Worm (Caenorhabditis elegans) whole organism, L2 larva: ENCODE measurements around the gene lgc-41.

Experiments
- C34F6.9 ChIP-seq: fragments of 150-350 bp; optimal IDR thresholded peaks from 2 replicates; lab custom pipeline; 2014; ENCODE audit warnings: missing biosample characterization, missing genetic modification characterization
- F13H6.1 ChIP-seq: sonication (generic microtip); optimal IDR thresholded peaks from 2 replicates; lab custom pipeline; 2016; ENCODE audit warnings: missing genetic modification characterization, missing compliant biosample characterization
- ZK546.5 ChIP-seq: sonication (generic microtip); optimal IDR thresholded peaks from 2 replicates; lab custom pipeline; 2017; ENCODE audit warnings: missing biosample characterization, missing genetic modification characterization
- alr-1 ChIP-seq: fragments of 150-350 bp; optimal IDR thresholded peaks from 2 replicates; lab custom pipeline; 2014; ENCODE audit warnings: missing biosample characterization, missing genetic modification characterization
- aly-2 ChIP-seq: fragments of 150-350 bp; optimal IDR thresholded peaks from 2 replicates; lab custom pipeline; 2014; ENCODE audit warnings: missing biosample characterization, missing genetic modification characterization
- ama-1 ChIP-seq: fragments of 150-350 bp; optimal IDR thresholded peaks from 2 replicates; lab custom pipeline; 2018; ENCODE audit warnings: inconsistent platforms
- blmp-1 ChIP-seq: sonication (generic microtip); optimal IDR thresholded peaks from 2 replicates; lab custom pipeline; 2017; ENCODE audit warnings: missing genetic modification characterization, mild to moderate bottlenecking, missing compliant biosample characterization, antibody characterized with exemption, moderate library complexity; ENCODE audit not compliant: insufficient read depth
- ceh-16 ChIP-seq: fragments of 150-350 bp; optimal IDR thresholded peaks from 2 replicates; lab custom pipeline; 2014; ENCODE audit warnings: missing biosample characterization, missing genetic modification characterization
- ceh-82 ChIP-seq: fragments of 150-350 bp; optimal IDR thresholded peaks from 2 replicates; lab custom pipeline; 2014; ENCODE audit warnings: missing biosample characterization, missing genetic modification characterization
- crh-2 ChIP-seq: sonication (generic microtip); optimal IDR thresholded peaks from 2 replicates; lab custom pipeline; 2017; ENCODE audit warnings: missing biosample characterization, missing genetic modification characterization
- elt-3 ChIP-seq: sonication (generic microtip); optimal IDR thresholded peaks from 2 replicates; lab custom pipeline; 2017; ENCODE audit warnings: missing biosample characterization, missing genetic modification characterization
- fos-1 ChIP-seq: fragments of 150-350 bp; optimal IDR thresholded peaks from 2 replicates; lab custom pipeline; 2014; ENCODE audit warnings: missing biosample characterization, missing genetic modification characterization
- gmeb-1 ChIP-seq: fragments of 150-350 bp; optimal IDR thresholded peaks from 2 replicates; lab custom pipeline; 2014; ENCODE audit warnings: missing biosample characterization, missing genetic modification characterization
- lin-11 ChIP-seq: fragments of 150-350 bp; sonication (generic microtip); optimal IDR thresholded peaks from 2 replicates; lab custom pipeline; 2014; ENCODE audit warnings: missing biosample characterization, missing genetic modification characterization, inconsistent platforms, mixed read lengths
- lin-39 ChIP-seq: fragments of 150-350 bp; optimal IDR thresholded peaks from 2 replicates; lab custom pipeline; 2014; ENCODE audit warnings: missing biosample characterization, missing genetic modification reagents, missing genetic modification characterization
- lsy-2 ChIP-seq, 2 experiments: fragments of 150-350 bp in 1 of 2; sonication (generic microtip) in 1 of 2; optimal IDR thresholded peaks; 2 replicates each; lab custom pipeline; 2014 to 2017; ENCODE audit warnings: missing biosample characterization in 2 of 2, missing genetic modification characterization in 2 of 2
- mab-5 ChIP-seq: fragments of 150-350 bp; optimal IDR thresholded peaks from 2 replicates; lab custom pipeline; 2014; ENCODE audit warnings: missing biosample characterization, missing genetic modification characterization
- mbf-1 ChIP-seq: sonication (generic microtip); optimal IDR thresholded peaks from 2 replicates; lab custom pipeline; 2017; ENCODE audit warnings: missing biosample characterization, missing genetic modification characterization
- nhr-10 ChIP-seq: sonication (generic microtip); optimal IDR thresholded peaks from 2 replicates; lab custom pipeline; 2017; ENCODE audit warnings: missing biosample characterization, missing genetic modification characterization
- nhr-11 ChIP-seq: fragments of 150-350 bp; optimal IDR thresholded peaks from 2 replicates; lab custom pipeline; 2014; ENCODE audit warnings: missing biosample characterization, missing genetic modification characterization
- nhr-12 ChIP-seq: fragments of 150-350 bp; optimal IDR thresholded peaks from 2 replicates; lab custom pipeline; 2014; ENCODE audit warnings: missing biosample characterization, missing genetic modification characterization
- nhr-129 ChIP-seq: fragments of 150-350 bp; optimal IDR thresholded peaks from 2 replicates; lab custom pipeline; 2014; ENCODE audit warnings: missing biosample characterization, missing genetic modification characterization
- nhr-21 ChIP-seq: fragments of 150-350 bp; optimal IDR thresholded peaks from 2 replicates; lab custom pipeline; 2014; ENCODE audit warnings: missing biosample characterization, missing genetic modification characterization
- nhr-23 ChIP-seq: fragments of 150-350 bp; optimal IDR thresholded peaks from 2 replicates; lab custom pipeline; 2014; ENCODE audit warnings: missing biosample characterization, missing genetic modification reagents, missing genetic modification characterization
- nhr-237 ChIP-seq: fragments of 150-350 bp; optimal IDR thresholded peaks from 2 replicates; lab custom pipeline; 2014; ENCODE audit warnings: missing biosample characterization, missing genetic modification characterization
- nhr-25 ChIP-seq: fragments of 150-350 bp; sonication (generic microtip); optimal IDR thresholded peaks from 3 replicates; lab custom pipeline; 2014; ENCODE audit warnings: missing biosample characterization, missing genetic modification characterization
- nhr-6 ChIP-seq: fragments of 150-350 bp; optimal IDR thresholded peaks from 2 replicates; lab custom pipeline; 2014; ENCODE audit warnings: missing biosample characterization, missing genetic modification characterization
- nhr-77 ChIP-seq: fragments of 150-350 bp; optimal IDR thresholded peaks from 2 replicates; lab custom pipeline; 2014; ENCODE audit warnings: missing biosample characterization, missing genetic modification characterization
- sem-4 ChIP-seq: fragments of 150-350 bp; optimal IDR thresholded peaks from 2 replicates; lab custom pipeline; 2014; ENCODE audit warnings: missing biosample characterization, missing genetic modification reagents, missing genetic modification characterization
- skn-1 ChIP-seq: sonication (generic microtip); optimal IDR thresholded peaks from 2 replicates; lab custom pipeline; 2017; ENCODE audit warnings: missing biosample characterization, missing genetic modification characterization
- sma-9 ChIP-seq, 2 experiments: fragments of 150-350 bp in 1 of 2; sonication (generic microtip) in 1 of 2; optimal IDR thresholded peaks; 2 replicates each; lab custom pipeline; 2014 to 2016; ENCODE audit warnings: missing genetic modification characterization in 2 of 2, mild to moderate bottlenecking in 1 of 2, missing biosample characterization in 1 of 2, missing compliant biosample characterization in 1 of 2, missing genetic modification reagents in 1 of 2, moderate library complexity in 1 of 2
- snpc-4 ChIP-seq: fragments of 150-350 bp; optimal IDR thresholded peaks from 2 replicates; lab custom pipeline; 2014; ENCODE audit warnings: missing biosample characterization, missing genetic modification characterization
- unc-39 ChIP-seq: fragments of 150-350 bp; optimal IDR thresholded peaks from 2 replicates; lab custom pipeline; 2014; ENCODE audit warnings: missing biosample characterization, missing genetic modification characterization
- unc-55 ChIP-seq: fragments of 150-350 bp; sonication (generic microtip); optimal IDR thresholded peaks from 3 replicates; lab custom pipeline; 2014; ENCODE audit warnings: missing biosample characterization, missing genetic modification reagents, missing genetic modification characterization
- unc-62 ChIP-seq: fragments of 150-350 bp; optimal IDR thresholded peaks from 2 replicates; lab custom pipeline; 2014; ENCODE audit warnings: missing biosample characterization, missing genetic modification reagents, missing genetic modification characterization
- zag-1 ChIP-seq: fragments of 150-350 bp; optimal IDR thresholded peaks from 2 replicates; lab custom pipeline; 2014; ENCODE audit warnings: missing biosample characterization, missing genetic modification characterization
- ztf-1 ChIP-seq: fragments of 200-800 bp; sonication (Bioruptor generic); conservative IDR thresholded peaks from 2 replicates; pipeline ENCODE4 v1.3.6; 2022; ENCODE audit warnings: missing genetic modification characterization, missing compliant biosample characterization
- ztf-11 ChIP-seq: sonication (generic microtip); optimal IDR thresholded peaks from 2 replicates; lab custom pipeline; 2017; ENCODE audit warnings: missing biosample characterization, missing genetic modification characterization
- ztf-4 ChIP-seq: fragments of 150-350 bp; optimal IDR thresholded peaks from 2 replicates; lab custom pipeline; 2014; ENCODE audit warnings: missing biosample characterization, missing genetic modification characterization

lgc-41 gene

ce11 chrX:10453960-10454359, at the start of gene lgc-41:
Gene lgc-41, plus strand, starts transcription at chrX:10454260.
- TF ChIP-seq crh-2 (tag; lab: Kevin White, UChicago) = no peak

ce11 chrX:10406203-10406602, 47.9 kb upstream of the lgc-41 start, which contains the start of gene gur-3:
Gene gur-3, minus strand, starts transcription at chrX:10406303.
- TF ChIP-seq C34F6.9 (tag; lab: Kevin White, UChicago) = no peak
- TF ChIP-seq lin-11 (tag; lab: Kevin White, UChicago) = no peak
- TF ChIP-seq lin-39 (tag; lab: Kevin White, UChicago) = no peak
- no peak for TF ChIP-seq ZK546.5 (tag; lab: Kevin White, UChicago)
- TF ChIP-seq unc-62 (GFP tag; lab: Kevin White, UChicago) = no peak
- TF ChIP-seq lsy-2 (tag; optimal IDR thresholded peaks at IDR 0.05; lab: Kevin White, UChicago) = no peak
- no peak for TF ChIP-seq skn-1 (tag; lab: Kevin White, UChicago)
- TF ChIP-seq alr-1 (tag; lab: Kevin White, UChicago) = no peak
- TF ChIP-seq ztf-1 = no peak
- TF ChIP-seq ztf-11 (tag; lab: Kevin White, UChicago) = no peak
- no peak for TF ChIP-seq nhr-12 (tag; lab: Kevin White, UChicago)
- TF ChIP-seq nhr-21 (tag; lab: Kevin White, UChicago) = no peak

- TF ChIP-seq blmp-1 (tag; lab: Kevin White, UChicago) (no peak), ceh-82 (tag; lab: Kevin White, UChicago) (no peak), nhr-77 (tag; lab: Kevin White, UChicago) (no peak), ztf-11 (tag; lab: Kevin White, UChicago) (no peak)
Measured at ce11 chrX:10406850-10407249, 47.2 kb upstream of the lgc-41 start, which contains the start of gene ZC504.1. Gene ZC504.1, plus strand, starts transcription at chrX:10407150.

ce11 chrX:10410539-10410938, 43.5 kb upstream of the lgc-41 start:
- TF ChIP-seq F13H6.1 (peak; percentile 9), nhr-129 (peak; percentile 51), nhr-21 (tag; lab: Kevin White, UChicago) (no peak), C34F6.9 (tag; lab: Kevin White, UChicago) (peak; percentile 12), nhr-10 (tag; lab: Kevin White, UChicago) (no peak), sma-9 (GFP tag; optimal IDR thresholded peaks at IDR 0.05; lab: Kevin White, UChicago) (peak; percentile 22), sma-9 (tag; optimal IDR thresholded peaks at IDR 0.05; lab: Kevin White, UChicago) (no peak)

- TF ChIP-seq lsy-2 (tag; optimal IDR thresholded peaks at IDR 0.05; lab: Kevin White, UChicago) (no peak), sem-4 (tag; lab: Kevin White, UChicago) (no peak), unc-39 (tag; lab: Kevin White, UChicago) (no peak), nhr-6 (tag; lab: Kevin White, UChicago) (no peak), gmeb-1 (no peak), nhr-129 (no peak), ceh-16 (tag; lab: Kevin White, UChicago) (no peak), mab-5 (tag; lab: Kevin White, UChicago) (no peak), nhr-23 (no peak), elt-3 (tag; lab: Kevin White, UChicago) (no peak), nhr-25 (no peak), ama-1 (lab: Kevin White, UChicago) (no peak), F13H6.1 (no peak), snpc-4 (tag; lab: Kevin White, UChicago) (no peak), nhr-21 (tag; lab: Kevin White, UChicago) (no peak), skn-1 (tag; lab: Kevin White, UChicago) (no peak), zag-1 (tag; lab: Kevin White, UChicago) (no peak), nhr-10 (tag; lab: Kevin White, UChicago) (no peak)
- TF ChIP-seq, all 48 proteins: peak for 0
Measured at ce11 chrX:10412425-10412824, 41.6 kb upstream of the lgc-41 start, which contains the start of gene acr-8. Gene acr-8, plus strand, starts transcription at chrX:10412725.

- TF ChIP-seq lin-39 (tag; lab: Kevin White, UChicago) (no peak), crh-2 (tag; lab: Kevin White, UChicago) (peak; percentile 64), unc-62 (GFP tag; lab: Kevin White, UChicago) (no peak), nhr-21 (tag; lab: Kevin White, UChicago) (peak; percentile 44), alr-1 (tag; lab: Kevin White, UChicago) (no peak), skn-1 (tag; lab: Kevin White, UChicago) (no peak), C34F6.9 (tag; lab: Kevin White, UChicago) (peak; percentile 82), ceh-82 (tag; lab: Kevin White, UChicago) (peak; percentile 6), elt-3 (tag; lab: Kevin White, UChicago) (no peak), sem-4 (tag; lab: Kevin White, UChicago) (peak; percentile 49), nhr-129 (peak; percentile 86), unc-55 (GFP tag; lab: Kevin White, UChicago) (peak; percentile 90), lin-11 (tag; lab: Kevin White, UChicago) (peak; percentile 44), lsy-2 (tag; optimal IDR thresholded peaks at IDR 0.05; lab: Kevin White, UChicago) (peak; percentile 34 to 67), nhr-11 (no peak), mbf-1 (tag; lab: Kevin White, UChicago) (no peak), nhr-6 (tag; lab: Kevin White, UChicago) (no peak), ztf-4 (tag; lab: Kevin White, UChicago) (no peak), aly-2 (no peak), ZK546.5 (tag; lab: Kevin White, UChicago) (no peak), nhr-25 (no peak), gmeb-1 (no peak), snpc-4 (tag; lab: Kevin White, UChicago) (peak; percentile 1), ceh-16 (tag; lab: Kevin White, UChicago) (no peak), fos-1 (tag; lab: Kevin White, UChicago) (peak; percentile 69), ama-1 (lab: Kevin White, UChicago) (no peak), nhr-237 (tag; lab: Kevin White, UChicago) (no peak)
Measured at ce11 chrX:10419743-10420142, 34.3 kb upstream of the lgc-41 start, which contains the start of gene cdk-11.2. Gene cdk-11.2, minus strand, starts transcription at chrX:10419765.
